Worm (Caenorhabditis elegans) whole organism, early embryonic: ENCODE measurements around the gene F23G4.1.

Experiments used
- B0310.2 ChIP-seq: sonication (generic microtip); optimal IDR thresholded peaks from 2 replicates; lab custom pipeline; 2016; ENCODE audit warnings: mild to moderate bottlenecking, missing genetic modification characterization, missing compliant biosample characterization
- F13C5.2 ChIP-seq: sonication (generic microtip); optimal IDR thresholded peaks from 2 replicates; lab custom pipeline; 2017; ENCODE audit warnings: mild to moderate bottlenecking, missing genetic modification characterization, inconsistent platforms, missing compliant biosample characterization
- aly-1 ChIP-seq: sonication (generic microtip); optimal IDR thresholded peaks from 2 replicates; lab custom pipeline; 2016; ENCODE audit warnings: missing genetic modification characterization, missing compliant biosample characterization
- ama-1 ChIP-seq: fragments of 150-350 bp; optimal IDR thresholded peaks from 2 replicates; lab custom pipeline; 2014
- ceh-13 ChIP-seq: fragments of 200-800 bp; sonication (Bioruptor generic); optimal IDR thresholded peaks from 2 replicates; lab custom pipeline; 2018; ENCODE audit warnings: mild to moderate bottlenecking, missing genetic modification characterization, missing compliant biosample characterization
- ceh-36 ChIP-seq: sonication (generic microtip); optimal IDR thresholded peaks from 2 replicates; lab custom pipeline; 2016; ENCODE audit warnings: missing genetic modification characterization, inconsistent platforms, missing compliant biosample characterization
- ets-7 ChIP-seq: sonication (generic microtip); optimal IDR thresholded peaks from 2 replicates; lab custom pipeline; 2016; ENCODE audit warnings: missing genotype, missing genetic modification characterization, missing compliant biosample characterization
- flt-1 ChIP-seq: fragments of 200-800 bp; sonication (Bioruptor generic); IDR thresholded peaks from 2 replicates; pipeline ENCODE4 v1.3.6; 2022; ENCODE audit warnings: missing genetic modification characterization, missing compliant biosample characterization
- hmbx-1 ChIP-seq: sonication (generic microtip); optimal IDR thresholded peaks from 2 replicates; lab custom pipeline; 2016; ENCODE audit warnings: mild to moderate bottlenecking, missing genetic modification characterization, missing compliant biosample characterization
- hmg-4 ChIP-seq: fragments of 200-800 bp; sonication (Bioruptor generic); optimal IDR thresholded peaks from 2 replicates; lab custom pipeline; 2018; ENCODE audit warnings: mild to moderate bottlenecking, missing genetic modification characterization, missing compliant biosample characterization
- hnd-1 ChIP-seq: sonication (generic microtip); optimal IDR thresholded peaks from 2 replicates; lab custom pipeline; 2016; ENCODE audit warnings: missing genetic modification characterization, missing compliant biosample characterization
- pes-1 ChIP-seq: fragments of 200-800 bp; sonication (Bioruptor generic); IDR thresholded peaks from 2 replicates; pipeline ENCODE4 v1.3.6; 2022; ENCODE audit warnings: missing genetic modification reagents, missing genetic modification characterization, missing compliant biosample characterization
- scrt-1 ChIP-seq: fragments of 200-800 bp; sonication (Bioruptor generic); IDR thresholded peaks from 2 replicates; pipeline ENCODE4 v1.3.6; 2022; ENCODE audit warnings: missing genetic modification characterization, missing compliant biosample characterization
- sea-1 ChIP-seq: fragments of 200-800 bp; sonication (Bioruptor generic); conservative IDR thresholded peaks from 2 replicates; pipeline ENCODE4 v1.3.6; 2022; ENCODE audit warnings: missing genetic modification characterization, missing compliant biosample characterization
- tbx-11 ChIP-seq: fragments of 200-800 bp; sonication (Bioruptor generic); IDR thresholded peaks from 2 replicates; pipeline ENCODE4 v1.3.6; 2022; ENCODE audit warnings: missing genetic modification characterization, missing compliant biosample characterization
- tbx-37 ChIP-seq: fragments of 200-800 bp; sonication (Bioruptor generic); conservative IDR thresholded peaks from 2 replicates; pipeline ENCODE4 v1.3.6; 2022; ENCODE audit warnings: missing genetic modification reagents, missing genetic modification characterization, missing compliant biosample characterization
- tra-4 ChIP-seq: sonication (generic microtip); optimal IDR thresholded peaks from 2 replicates; lab custom pipeline; 2017; ENCODE audit warnings: missing genetic modification characterization, missing compliant biosample characterization

The F23G4.1 gene

DNA sequence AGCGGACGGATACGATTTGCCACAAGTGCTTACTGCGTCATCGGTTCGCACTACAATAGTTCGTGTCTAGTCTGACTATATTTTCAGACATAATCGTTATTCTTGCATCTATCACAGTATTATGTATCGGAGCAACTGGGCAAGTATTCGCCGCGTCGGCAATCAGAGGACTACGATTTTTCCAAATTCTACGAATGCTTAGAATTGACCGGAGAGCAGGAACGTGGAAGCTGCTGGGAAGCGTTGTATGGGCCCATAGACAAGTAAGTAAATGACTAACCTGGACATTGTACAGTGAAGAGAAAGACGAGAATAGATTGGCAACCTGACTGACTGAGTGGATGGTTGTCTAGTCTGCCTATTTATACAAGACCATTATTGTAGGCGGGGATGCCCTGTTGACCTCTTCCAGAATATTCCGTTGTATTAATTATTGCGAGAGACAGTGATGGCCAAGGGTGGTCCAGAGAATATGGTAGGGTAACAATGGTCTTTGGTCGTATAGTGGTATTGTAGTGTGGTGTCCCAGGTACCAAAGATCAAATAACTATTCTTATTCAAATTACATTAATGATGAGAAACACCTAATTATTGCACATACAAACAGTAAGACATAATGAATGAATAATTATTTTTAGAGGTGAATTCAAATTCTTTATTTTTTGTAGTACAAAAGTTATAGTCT, 19.7 kb upstream of the F23G4.1 start, which contains the start of gene clec-266:
Gene clec-266 (minus strand): TSS at position 364 of the 685 bp plus-strand sequence.
- peak; percentile 2; the same call in 1 of the 2 replicates for TF ChIP-seq flt-1 (GFP tag; lab: Robert Waterston, UW)
- TF ChIP-seq tbx-11 (GFP tag; lab: Robert Waterston, UW) = no peak
- peak; percentile 94 for TF ChIP-seq ama-1 (lab: Kevin White, UChicago)

ce11 chrX:6618712-6619111, 15.7 kb upstream of the F23G4.1 start, which contains the start of gene kqt-1:
Gene kqt-1 (plus strand): TSS chrX:6619012.
- no peak for TF ChIP-seq sea-1 (GFP tag; lab: Robert Waterston, UW)
- no peak for TF ChIP-seq pes-1
- TF ChIP-seq flt-1 (GFP tag; lab: Robert Waterston, UW) = no peak
- no peak for TF ChIP-seq hmg-4
- no peak for TF ChIP-seq aly-1 (tag; lab: Kevin White, UChicago)
- no peak for TF ChIP-seq ceh-36
- TF ChIP-seq tbx-11 (GFP tag; lab: Robert Waterston, UW) = no peak
- no peak for TF ChIP-seq ets-7 (tag; lab: Kevin White, UChicago)
- TF ChIP-seq tra-4 = no peak
- TF ChIP-seq tbx-37 = no peak

- TF ChIP-seq sea-1 (GFP tag; lab: Robert Waterston, UW) (0 out of 2 replicates have a peak, but pooled peaks have one; percentile 57), tbx-11 (GFP tag; lab: Robert Waterston, UW) (no peak), hmg-4 (no peak)
These were observed 14.6 kb upstream of the F23G4.1 start for ce11 chrX:6617622-6618021.

ce11 chrX:6613537-6613936, 10.5 kb upstream of the F23G4.1 start:
- no peak for TF ChIP-seq flt-1 (GFP tag; lab: Robert Waterston, UW)
- TF ChIP-seq ceh-36 = no peak
- no peak for TF ChIP-seq ceh-13 (GFP tag; lab: Kevin White, UChicago)
- TF ChIP-seq hmbx-1 (tag; lab: Kevin White, UChicago) = no peak
- no peak for TF ChIP-seq hnd-1

DNA sequence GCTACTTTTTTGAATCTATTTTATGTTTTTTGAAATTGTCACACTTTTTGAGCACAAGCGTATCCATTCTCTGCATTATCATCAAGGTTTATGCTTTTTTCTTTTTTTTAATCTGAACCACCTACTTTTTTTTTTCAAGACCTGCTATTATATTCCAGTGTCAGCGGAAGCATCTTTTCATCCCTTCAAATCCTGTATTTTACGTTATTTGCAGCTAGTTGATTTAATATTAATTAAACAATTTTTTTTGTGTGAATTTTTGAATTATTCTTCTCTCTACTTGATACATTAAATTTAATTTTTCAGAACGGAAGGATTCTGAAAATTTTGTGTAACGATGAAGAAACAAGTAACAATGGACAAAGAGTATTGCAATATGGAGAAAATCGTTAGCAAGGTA, 6.7 kb upstream of the F23G4.1 start, which contains the start of gene C25B8.8:
Gene C25B8.8 (plus strand): TSS at position 301 of the 400 bp plus-strand sequence.
- TF ChIP-seq sea-1 (GFP tag; lab: Robert Waterston, UW) (no peak), tbx-37 (no peak), hmg-4 (no peak), tbx-11 (GFP tag; lab: Robert Waterston, UW) (no peak), B0310.2 (tag; lab: Kevin White, UChicago) (no peak), pes-1 (no peak), ama-1 (lab: Kevin White, UChicago) (no peak), ets-7 (tag; lab: Kevin White, UChicago) (no peak), hmbx-1 (tag; lab: Kevin White, UChicago) (no peak), flt-1 (GFP tag; lab: Robert Waterston, UW) (no peak), ceh-36 (no peak), aly-1 (tag; lab: Kevin White, UChicago) (no peak)

- TF ChIP-seq pes-1 = no peak
- no peak for TF ChIP-seq hmbx-1 (tag; lab: Kevin White, UChicago)
- TF ChIP-seq hnd-1 = no peak
- TF ChIP-seq ceh-13 (GFP tag; lab: Kevin White, UChicago) = no peak
- TF ChIP-seq tbx-37 = no peak
These were observed 6.3 kb upstream of the F23G4.1 start for ce11 chrX:6609251-6609650.

ce11 chrX:6607599-6607998, 4.6 kb upstream of the F23G4.1 start:
- no peak for TF ChIP-seq sea-1 (GFP tag; lab: Robert Waterston, UW)
- TF ChIP-seq pes-1 = no peak
- TF ChIP-seq ets-7 (tag; lab: Kevin White, UChicago) = no peak
- no peak for TF ChIP-seq ama-1 (lab: Kevin White, UChicago)
- TF ChIP-seq tbx-11 (GFP tag; lab: Robert Waterston, UW) = no peak
- TF ChIP-seq ceh-13 (GFP tag; lab: Kevin White, UChicago) = no peak
- no peak for TF ChIP-seq scrt-1 (GFP tag; lab: Robert Waterston, UW)
- no peak for TF ChIP-seq tra-4
- no peak for TF ChIP-seq tbx-37
- no peak for TF ChIP-seq F13C5.2 (tag; lab: Kevin White, UChicago)
- no peak for TF ChIP-seq aly-1 (tag; lab: Kevin White, UChicago)
- TF ChIP-seq hmg-4 = no peak
- TF ChIP-seq hnd-1 = no peak
- no peak for TF ChIP-seq flt-1 (GFP tag; lab: Robert Waterston, UW)
- no peak for TF ChIP-seq B0310.2 (tag; lab: Kevin White, UChicago)
- TF ChIP-seq hmbx-1 (tag; lab: Kevin White, UChicago) = no peak
- TF ChIP-seq ceh-36 = no peak

DNA sequence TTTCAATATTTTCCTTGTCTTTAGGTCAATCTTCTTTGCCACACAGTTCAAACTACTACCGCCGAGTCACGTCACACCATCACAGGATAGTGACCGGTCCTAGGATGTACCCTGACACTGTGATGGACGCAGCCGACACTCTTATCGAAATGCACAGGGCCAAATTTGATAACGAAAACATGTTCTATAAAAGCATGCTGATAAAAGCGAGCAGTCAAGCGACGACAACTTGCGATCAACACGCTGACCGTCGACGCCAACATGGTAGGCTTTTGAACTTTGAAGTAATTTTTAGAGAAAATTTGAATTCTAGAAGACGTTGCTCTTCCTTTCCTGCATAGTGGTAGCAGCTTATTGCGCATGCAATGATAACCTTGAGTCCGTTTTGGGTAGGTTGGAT, 4.0 kb upstream of the F23G4.1 start, which contains the start of gene cpr-6:
Gene cpr-6 (plus strand): TSS at position 217 of the 400 bp plus-strand sequence.
- TF ChIP-seq ets-7 (tag; lab: Kevin White, UChicago) (no peak), hmg-4 (no peak), scrt-1 (GFP tag; lab: Robert Waterston, UW) (no peak), ceh-13 (GFP tag; lab: Kevin White, UChicago) (no peak), hmbx-1 (tag; lab: Kevin White, UChicago) (no peak), tbx-37 (no peak), flt-1 (GFP tag; lab: Robert Waterston, UW) (no peak), tbx-11 (GFP tag; lab: Robert Waterston, UW) (no peak), sea-1 (GFP tag; lab: Robert Waterston, UW) (no peak), tra-4 (no peak), ama-1 (lab: Kevin White, UChicago) (no peak), B0310.2 (tag; lab: Kevin White, UChicago) (no peak), ceh-36 (no peak), hnd-1 (no peak), pes-1 (no peak), F13C5.2 (tag; lab: Kevin White, UChicago) (no peak), aly-1 (tag; lab: Kevin White, UChicago) (no peak)
